Fruit fly (Drosophila melanogaster): ENCODE data around the gene CG8119.

DNA sequence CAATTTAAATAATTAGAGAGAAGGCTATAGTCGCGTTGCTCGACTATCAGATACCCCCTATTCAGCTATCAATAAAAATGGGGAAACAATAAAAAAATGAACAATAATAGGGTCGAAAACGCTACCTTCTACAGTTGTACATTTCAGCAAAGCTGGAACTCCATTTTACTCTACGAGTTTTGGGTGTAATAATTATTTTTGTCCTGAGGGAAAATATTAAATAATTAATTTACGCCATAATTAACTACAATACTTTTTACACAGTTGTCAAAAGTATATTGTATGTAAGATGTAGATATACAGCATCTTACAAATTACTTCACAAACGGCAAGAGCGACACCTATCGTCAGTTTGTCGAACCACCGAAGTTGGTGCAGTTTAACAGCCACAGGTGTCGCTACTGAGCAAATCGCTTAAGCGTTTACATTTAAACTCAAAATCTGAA is 9.0 kb upstream of the CG8119 start:
- TF ChIP-seq EcR (GFP tag; optimal IDR thresholded peaks at IDR 0.05) = no peak
- TF ChIP-seq psq (optimal IDR thresholded peaks at IDR 0.05) = no peak
